Fruit fly (Drosophila melanogaster) Kc167 (cell line): ENCODE measurements around the gene Cdc6.

Source experiments
- Myc ChIP-seq: fragments of >200 bp; optimal IDR thresholded peaks from 2 replicates; lab custom pipeline; 2017; ENCODE audit warnings: missing external identifiers
- psq ChIP-seq: fragments of >200 bp; optimal IDR thresholded peaks from 2 replicates; lab custom pipeline; 2017; ENCODE audit warnings: missing external identifiers

dm6 chr3L:8629701-8630343 is 4.0 kb downstream of the Cdc6 start:
- TF ChIP-seq Myc (lab: Kevin White, UChicago) (no peak), psq (lab: Kevin White, UChicago) (no peak)
